Worm (Caenorhabditis elegans) whole organism, L1 larva: ENCODE measurements around the gene ZK1010.12.

Source experiments
- F16B12.6 ChIP-seq: fragments of 150-350 bp; optimal IDR thresholded peaks from 2 replicates; lab custom pipeline; 2014; ENCODE audit warnings: missing biosample characterization, missing genetic modification characterization
- Y116A8C.19 ChIP-seq: sonication (generic microtip); optimal IDR thresholded peaks from 2 replicates; lab custom pipeline; 2016; ENCODE audit warnings: missing compliant biosample characterization, missing genetic modification characterization, borderline replicate concordance
- aly-2 ChIP-seq: fragments of 150-350 bp; optimal IDR thresholded peaks from 2 replicates; lab custom pipeline; 2014; ENCODE audit warnings: missing biosample characterization, missing genetic modification characterization
- ama-1 ChIP-seq: fragments of 150-350 bp; optimal IDR thresholded peaks from 2 replicates; lab custom pipeline; 2014
- blmp-1 ChIP-seq: fragments of 150-350 bp; optimal IDR thresholded peaks from 2 replicates; lab custom pipeline; 2014; ENCODE audit warnings: missing biosample characterization, missing genetic modification characterization
- ceh-63 ChIP-seq: fragments of 200-800 bp; sonication (Bioruptor generic); optimal IDR thresholded peaks from 2 replicates; lab custom pipeline; 2018; ENCODE audit warnings: mild to moderate bottlenecking, missing genetic modification characterization, missing compliant biosample characterization
- ceh-8 ChIP-seq: fragments of 200-800 bp; sonication (Bioruptor generic); optimal IDR thresholded peaks from 2 replicates; lab custom pipeline; 2018; ENCODE audit warnings: mild to moderate bottlenecking, missing genetic modification characterization, moderate library complexity, missing compliant biosample characterization
- ceh-88 ChIP-seq: fragments of 200-800 bp; sonication (Bioruptor generic); IDR thresholded peaks from 2 replicates; pipeline ENCODE4 v1.3.6; 2022; ENCODE audit warnings: missing genetic modification characterization, missing compliant biosample characterization
- ceh-90 ChIP-seq: sonication (generic microtip); optimal IDR thresholded peaks from 2 replicates; lab custom pipeline; 2016; ENCODE audit warnings: missing genetic modification characterization, missing compliant biosample characterization
- dpl-1 ChIP-seq, 3 experiments: fragments of 150-350 bp in 2 of 3; sonication (generic microtip) in 1 of 3; optimal IDR thresholded peaks; 2 replicates each; lab custom pipeline; 2014 to 2017; ENCODE audit warnings: missing biosample characterization in 3 of 3, missing genetic modification characterization in 3 of 3, missing genetic modification reagents in 3 of 3
- efl-1 ChIP-seq, 4 experiments: fragments of 150-350 bp; optimal IDR thresholded peaks in 3 of 4; peaks in 1 of 4; 1 replicate in 1 of 4; 2 replicates in 3 of 4; lab custom pipeline; 2014; ENCODE audit warnings: missing biosample characterization in 2 of 4, missing genetic modification characterization in 2 of 4, missing genetic modification reagents in 2 of 4
- efl-3 ChIP-seq: fragments of 200-800 bp; sonication (Bioruptor generic); optimal IDR thresholded peaks from 2 replicates; lab custom pipeline; 2018; ENCODE audit warnings: mild to moderate bottlenecking, missing genetic modification characterization, missing compliant biosample characterization
- egl-27 ChIP-seq, 2 experiments: fragments of 150-350 bp in 1 of 2; sonication (generic microtip); optimal IDR thresholded peaks; 3 replicates each; lab custom pipeline; 2017 to 2018; ENCODE audit warnings: missing biosample characterization in 2 of 2, missing genetic modification characterization in 2 of 2, missing genetic modification reagents in 2 of 2
- elt-2 ChIP-seq: sonication (generic microtip); optimal IDR thresholded peaks from 2 replicates; lab custom pipeline; 2016; ENCODE audit warnings: missing genetic modification characterization, mild to moderate bottlenecking, inconsistent platforms, missing compliant biosample characterization, missing genetic modification reagents
- fos-1 ChIP-seq: fragments of 150-350 bp; optimal IDR thresholded peaks from 2 replicates; lab custom pipeline; 2014; ENCODE audit warnings: missing biosample characterization, missing genetic modification characterization
- hlh-4 ChIP-seq: sonication (generic microtip); optimal IDR thresholded peaks from 2 replicates; lab custom pipeline; 2016; ENCODE audit warnings: mild to moderate bottlenecking, missing genetic modification characterization, missing compliant biosample characterization
- irx-1 ChIP-seq: sonication (generic microtip); optimal IDR thresholded peaks from 2 replicates; lab custom pipeline; 2016; ENCODE audit warnings: missing genetic modification characterization, missing compliant biosample characterization
- jun-1 ChIP-seq: fragments of 150-350 bp; optimal IDR thresholded peaks from 2 replicates; lab custom pipeline; 2014; ENCODE audit warnings: missing biosample characterization, missing genetic modification reagents, missing genetic modification characterization
- lin-13 ChIP-seq: fragments of 150-350 bp; optimal IDR thresholded peaks from 2 replicates; lab custom pipeline; 2014; ENCODE audit warnings: missing biosample characterization, missing genetic modification reagents, missing genetic modification characterization
- lin-35 ChIP-seq, 2 experiments: fragments of 150-350 bp; optimal IDR thresholded peaks; 2 replicates each; lab custom pipeline; 2014; ENCODE audit warnings: missing biosample characterization in 2 of 2, missing genetic modification characterization in 2 of 2, missing genetic modification reagents in 2 of 2
- lin-39 ChIP-seq: fragments of 150-350 bp; optimal IDR thresholded peaks from 2 replicates; lab custom pipeline; 2014; ENCODE audit warnings: missing biosample characterization, missing genetic modification reagents, missing genetic modification characterization
- lsy-2 ChIP-seq, 2 experiments: fragments of 150-350 bp; optimal IDR thresholded peaks; 2 replicates each; lab custom pipeline; 2014; ENCODE audit warnings: missing biosample characterization in 2 of 2, missing genetic modification characterization in 2 of 2
- mdl-1 ChIP-seq, 2 experiments: fragments of 150-350 bp; optimal IDR thresholded peaks; 2 replicates each; lab custom pipeline; 2014 to 2017; ENCODE audit warnings: missing biosample characterization in 2 of 2, missing genetic modification characterization in 2 of 2, inconsistent platforms in 1 of 2
- mef-2 ChIP-seq: fragments of 150-350 bp; optimal IDR thresholded peaks from 2 replicates; lab custom pipeline; 2014; ENCODE audit warnings: missing biosample characterization, missing genetic modification characterization
- mep-1 ChIP-seq: fragments of 150-350 bp; optimal IDR thresholded peaks from 2 replicates; lab custom pipeline; 2014; ENCODE audit warnings: missing biosample characterization, missing genetic modification characterization
- nhr-12 ChIP-seq: sonication (generic microtip); optimal IDR thresholded peaks from 2 replicates; lab custom pipeline; 2017; ENCODE audit warnings: missing biosample characterization, missing genetic modification characterization
- nhr-19 ChIP-seq: fragments of 200-800 bp; sonication (Bioruptor generic); conservative IDR thresholded peaks from 2 replicates; pipeline ENCODE4 v1.3.6; 2022; ENCODE audit warnings: missing genetic modification characterization, missing compliant biosample characterization
- nhr-20 ChIP-seq: sonication (generic microtip); optimal IDR thresholded peaks from 2 replicates; lab custom pipeline; 2016; ENCODE audit warnings: mild to moderate bottlenecking, missing genetic modification characterization, missing compliant biosample characterization
- nhr-237 ChIP-seq: fragments of 150-350 bp; optimal IDR thresholded peaks from 2 replicates; lab custom pipeline; 2014; ENCODE audit warnings: missing biosample characterization, missing genetic modification characterization
- nhr-28 ChIP-seq: fragments of 150-350 bp; optimal IDR thresholded peaks from 2 replicates; lab custom pipeline; 2014; ENCODE audit warnings: missing biosample characterization, missing genetic modification characterization
- nhr-47 ChIP-seq: sonication (generic microtip); optimal IDR thresholded peaks from 2 replicates; lab custom pipeline; 2016; ENCODE audit warnings: mild to moderate bottlenecking, missing genetic modification characterization, moderate library complexity, missing compliant biosample characterization
- nhr-71 ChIP-seq: sonication (generic microtip); optimal IDR thresholded peaks from 2 replicates; lab custom pipeline; 2016; ENCODE audit warnings: mild to moderate bottlenecking, missing genetic modification characterization, moderate library complexity, missing compliant biosample characterization
- nhr-90 ChIP-seq: sonication (generic microtip); optimal IDR thresholded peaks from 2 replicates; lab custom pipeline; 2016; ENCODE audit warnings: mild to moderate bottlenecking, missing genetic modification characterization, missing compliant biosample characterization; ENCODE audit not compliant: poor library complexity
- pax-3 ChIP-seq: fragments of 200-800 bp; sonication (Bioruptor generic); optimal IDR thresholded peaks from 2 replicates; lab custom pipeline; 2018; ENCODE audit warnings: mild to moderate bottlenecking, missing genetic modification characterization, moderate library complexity, missing compliant biosample characterization
- snpc-4 ChIP-seq: fragments of 150-350 bp; optimal IDR thresholded peaks from 2 replicates; lab custom pipeline; 2014; ENCODE audit warnings: missing biosample characterization, missing genetic modification characterization
- snu-23 ChIP-seq: sonication (generic microtip); optimal IDR thresholded peaks from 2 replicates; lab custom pipeline; 2016; ENCODE audit warnings: missing genetic modification characterization, missing compliant biosample characterization
- sptf-1 ChIP-seq: fragments of 150-350 bp; optimal IDR thresholded peaks from 2 replicates; lab custom pipeline; 2014; ENCODE audit warnings: missing biosample characterization, missing genetic modification characterization
- swsn-7 ChIP-seq: sonication (generic microtip); optimal IDR thresholded peaks from 2 replicates; lab custom pipeline; 2016; ENCODE audit warnings: missing genetic modification characterization, missing compliant biosample characterization
- tbx-2 ChIP-seq: sonication (generic microtip); optimal IDR thresholded peaks from 2 replicates; lab custom pipeline; 2016; ENCODE audit warnings: missing genetic modification characterization, missing compliant biosample characterization
- tlp-1 ChIP-seq: fragments of 150-350 bp; optimal IDR thresholded peaks from 2 replicates; lab custom pipeline; 2014; ENCODE audit warnings: missing biosample characterization, missing genetic modification characterization
- unc-62 ChIP-seq: fragments of 150-350 bp; optimal IDR thresholded peaks from 2 replicates; lab custom pipeline; 2014; ENCODE audit warnings: missing biosample characterization, missing genetic modification reagents, missing genetic modification characterization
- unc-98 ChIP-seq: fragments of 200-800 bp; sonication (Bioruptor generic); IDR thresholded peaks from 2 replicates; pipeline ENCODE4 v1.3.6; 2022; ENCODE audit warnings: missing genetic modification characterization, missing compliant biosample characterization
- vab-15 ChIP-seq: sonication (generic microtip); optimal IDR thresholded peaks from 2 replicates; lab custom pipeline; 2017; ENCODE audit warnings: missing genotype, mild to moderate bottlenecking, missing genetic modification characterization, missing compliant biosample characterization
- zag-1 ChIP-seq: fragments of 150-350 bp; optimal IDR thresholded peaks from 2 replicates; lab custom pipeline; 2014; ENCODE audit warnings: missing biosample characterization, missing genetic modification characterization
- ztf-11 ChIP-seq, 2 experiments: sonication (generic microtip); optimal IDR thresholded peaks; 2 replicates each; lab custom pipeline; 2016 to 2017; ENCODE audit warnings: missing genetic modification characterization in 2 of 2, missing biosample characterization in 1 of 2, missing compliant biosample characterization in 1 of 2

The ZK1010.12 gene

ce11 chrIII:12978473-12979174 is 12.5 kb upstream of the ZK1010.12 start, which contains the start of the genes ubq-2 and frg-1 (continued):
- TF ChIP-seq F16B12.6 (tag; lab: Kevin White, UChicago) (peak; percentile 78), nhr-47 (tag; lab: Kevin White, UChicago) (peak; percentile 93), nhr-71 (tag; lab: Kevin White, UChicago) (peak; percentile 93), ztf-11 (tag; optimal IDR thresholded peaks at IDR 0.05; lab: Kevin White, UChicago) (peak in 1 of 2 experiments; percentile 64), nhr-12 (tag; lab: Kevin White, UChicago) (no peak), nhr-19 (GFP tag; lab: Robert Waterston, UW) (peak; percentile 85), hlh-4 (tag; lab: Kevin White, UChicago) (no peak), mef-2 (tag; lab: Kevin White, UChicago) (peak; percentile 72), nhr-20 (peak; percentile 86), ceh-63 (no peak), jun-1 (tag; lab: Kevin White, UChicago) (peak; percentile 87), lin-39 (tag; lab: Kevin White, UChicago) (peak; percentile 71), Y116A8C.19 (tag; lab: Kevin White, UChicago) (no peak), zag-1 (tag; lab: Kevin White, UChicago) (no peak), unc-62 (no peak), snpc-4 (tag; lab: Kevin White, UChicago) (peak; percentile 45), ama-1 (lab: Kevin White, UChicago) (peak; percentile 26), nhr-90 (tag; lab: Kevin White, UChicago) (peak; percentile 86), lsy-2 (tag; optimal IDR thresholded peaks at IDR 0.05; lab: Kevin White, UChicago) (peak; percentile 100), lin-35 (GFP tag; optimal IDR thresholded peaks at IDR 0.05; lab: Kevin White, UChicago) (peak; percentile 83 to 91), nhr-237 (no peak), snu-23 (GFP tag; lab: Kevin White, UChicago) (peak; percentile 97), dpl-1 (GFP tag; optimal IDR thresholded peaks at IDR 0.05; lab: Kevin White, UChicago) (peak; percentile 78 to 84 (median 84)), aly-2 (tag; lab: Kevin White, UChicago) (peak; percentile 84), fos-1 (tag; lab: Kevin White, UChicago) (peak; percentile 85), ceh-88 (GFP tag; lab: Robert Waterston, UW) (no peak), irx-1 (tag; lab: Kevin White, UChicago) (peak; percentile 83), efl-3 (GFP tag; lab: Kevin White, UChicago) (no peak), unc-98 (GFP tag; lab: Robert Waterston, UW) (no peak), tlp-1 (tag; lab: Kevin White, UChicago) (no peak), sptf-1 (tag; lab: Kevin White, UChicago) (no peak), pax-3 (peak; percentile 64), elt-2 (tag; lab: Kevin White, UChicago) (peak; percentile 61)

ce11 chrIII:12980770-12981169 is 10.3 kb upstream of the ZK1010.12 start, which contains the start of gene ZK1010.4:
Gene ZK1010.4, plus strand, starts transcription at chrIII:12981070.
- no peak for TF ChIP-seq F16B12.6 (tag; lab: Kevin White, UChicago)
- no peak for TF ChIP-seq ceh-8 (GFP tag; lab: Kevin White, UChicago)
- no peak for TF ChIP-seq egl-27 (tag; optimal IDR thresholded peaks at IDR 0.05; lab: Kevin White, UChicago)
- no peak for TF ChIP-seq lin-39 (tag; lab: Kevin White, UChicago)
- TF ChIP-seq efl-3 (GFP tag; lab: Kevin White, UChicago): no peak
- no peak for TF ChIP-seq vab-15 (tag; lab: Kevin White, UChicago)
- TF ChIP-seq ztf-11 (tag; optimal IDR thresholded peaks at IDR 0.05; lab: Kevin White, UChicago): no peak
- no peak for TF ChIP-seq blmp-1 (tag; lab: Kevin White, UChicago)
- TF ChIP-seq ceh-90: no peak
- no peak for TF ChIP-seq nhr-90 (tag; lab: Kevin White, UChicago)
- no peak for TF ChIP-seq nhr-28
- TF ChIP-seq tbx-2: no peak
- no peak for TF ChIP-seq lin-13
- TF ChIP-seq mdl-1 (tag; optimal IDR thresholded peaks at IDR 0.05; lab: Kevin White, UChicago): no peak
- no peak for TF ChIP-seq nhr-20
- no peak for TF ChIP-seq unc-62
- TF ChIP-seq swsn-7 (tag; lab: Kevin White, UChicago): no peak
- TF ChIP-seq mep-1: no peak
- TF ChIP-seq efl-1 (optimal IDR thresholded peaks at IDR 0.05; lab: Kevin White, UChicago): no peak
- TF ChIP-seq efl-1 (GFP tag; optimal IDR thresholded peaks at IDR 0.05 in 1 of 2; lab: Kevin White, UChicago): no peak
- TF ChIP-seq, all 84 proteins: peak for 0
